Worm (Caenorhabditis elegans) whole organism, midembryonic: ENCODE measurements around the gene set-30.

Experiments
- cog-1 ChIP-seq: sonication (generic microtip); optimal IDR thresholded peaks from 2 replicates; lab custom pipeline; 2016; ENCODE audit warnings: missing genetic modification characterization, missing compliant biosample characterization
- flt-1 ChIP-seq: fragments of 200-800 bp; sonication (Bioruptor generic); IDR thresholded peaks from 2 replicates; pipeline ENCODE4 v1.3.6; 2022; ENCODE audit warnings: missing genetic modification characterization, missing compliant biosample characterization
- klf-2 ChIP-seq: fragments of 200-800 bp; sonication (Bioruptor generic); conservative IDR thresholded peaks from 2 replicates; pipeline ENCODE4 v1.3.6; 2022; ENCODE audit warnings: missing genetic modification reagents, missing genetic modification characterization, missing compliant biosample characterization
- tab-1 ChIP-seq: fragments of 200-800 bp; sonication (Bioruptor generic); IDR thresholded peaks from 2 replicates; pipeline ENCODE4 v1.3.6; 2022; ENCODE audit warnings: missing genetic modification characterization, missing compliant biosample characterization
- ztf-23 ChIP-seq: fragments of 200-800 bp; sonication (Bioruptor generic); IDR thresholded peaks from 2 replicates; pipeline ENCODE4 v1.3.6; 2022; ENCODE audit warnings: missing genetic modification reagents, missing genetic modification characterization, missing compliant biosample characterization

DNA sequence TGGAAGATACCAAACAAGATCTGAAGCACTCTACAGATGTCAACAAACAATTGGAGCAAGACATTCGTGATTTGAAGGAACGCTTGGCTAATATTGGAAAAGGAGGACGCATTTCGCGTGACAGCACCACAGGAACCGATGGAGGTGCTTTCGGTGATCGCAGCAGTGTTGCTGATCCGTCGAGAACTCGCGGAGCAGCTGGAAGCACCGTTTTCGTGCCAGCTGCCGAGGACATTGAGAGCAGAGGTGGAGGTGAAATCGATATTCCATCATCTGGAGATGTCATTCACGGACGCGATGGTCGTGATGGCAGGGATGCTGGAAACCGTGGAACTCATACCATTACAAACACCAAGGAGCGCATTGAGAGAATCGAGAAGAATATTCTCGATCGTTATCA lies 11.5 kb upstream of the set-30 start:
- no peak for TF ChIP-seq tab-1 (GFP tag; lab: Robert Waterston, UW)
- no peak for TF ChIP-seq cog-1 (tag; lab: Kevin White, UChicago)
- no peak for TF ChIP-seq flt-1 (GFP tag; lab: Robert Waterston, UW)
- no peak for TF ChIP-seq ztf-23
- no peak for TF ChIP-seq klf-2 (GFP tag; lab: Robert Waterston, UW)
